Fruit fly (Drosophila melanogaster): ENCODE measurements around the gene Fum3.

Fum3 gene

DNA sequence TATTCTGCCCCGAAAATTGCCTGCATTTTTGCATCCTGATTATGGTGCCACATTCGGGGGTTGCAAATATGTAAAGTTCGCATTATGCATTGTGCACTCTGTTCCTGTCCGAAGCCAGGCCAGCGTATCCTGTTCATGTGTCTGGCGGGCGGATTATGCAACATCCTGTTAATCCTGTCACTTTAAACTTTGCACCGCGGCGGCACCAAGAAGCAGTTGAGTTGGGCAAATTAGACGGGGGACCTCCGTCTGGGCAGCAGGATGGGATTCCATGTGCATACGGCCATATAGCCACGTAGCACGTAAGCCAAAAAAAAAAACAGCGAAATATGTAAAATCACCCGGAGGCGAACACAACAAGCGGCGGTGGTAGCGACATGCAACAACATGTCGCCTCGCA lies 23.8 kb upstream of the Fum3 start:
- TF ChIP-seq h (optimal IDR thresholded peaks at IDR 0.05), result no peak
- no peak for TF ChIP-seq Myc (optimal IDR thresholded peaks at IDR 0.05)
- no peak for TF ChIP-seq insv (optimal IDR thresholded peaks at IDR 0.05)
- TF ChIP-seq psq (optimal IDR thresholded peaks at IDR 0.05), result no peak
- TF ChIP-seq Sin3A (optimal IDR thresholded peaks at IDR 0.05), result no peak

dm6 chr3L:11488264-11488663 lies 22.6 kb upstream of the Fum3 start:
- no peak for TF ChIP-seq Sin3A (optimal IDR thresholded peaks at IDR 0.05)
- TF ChIP-seq Myc (optimal IDR thresholded peaks at IDR 0.05), result no peak
- no peak for TF ChIP-seq psq (optimal IDR thresholded peaks at IDR 0.05)
- no peak for TF ChIP-seq insv (optimal IDR thresholded peaks at IDR 0.05)
- no peak for TF ChIP-seq h (optimal IDR thresholded peaks at IDR 0.05)
- TF ChIP-seq ttk (optimal IDR thresholded peaks at IDR 0.05), result no peak

DNA sequence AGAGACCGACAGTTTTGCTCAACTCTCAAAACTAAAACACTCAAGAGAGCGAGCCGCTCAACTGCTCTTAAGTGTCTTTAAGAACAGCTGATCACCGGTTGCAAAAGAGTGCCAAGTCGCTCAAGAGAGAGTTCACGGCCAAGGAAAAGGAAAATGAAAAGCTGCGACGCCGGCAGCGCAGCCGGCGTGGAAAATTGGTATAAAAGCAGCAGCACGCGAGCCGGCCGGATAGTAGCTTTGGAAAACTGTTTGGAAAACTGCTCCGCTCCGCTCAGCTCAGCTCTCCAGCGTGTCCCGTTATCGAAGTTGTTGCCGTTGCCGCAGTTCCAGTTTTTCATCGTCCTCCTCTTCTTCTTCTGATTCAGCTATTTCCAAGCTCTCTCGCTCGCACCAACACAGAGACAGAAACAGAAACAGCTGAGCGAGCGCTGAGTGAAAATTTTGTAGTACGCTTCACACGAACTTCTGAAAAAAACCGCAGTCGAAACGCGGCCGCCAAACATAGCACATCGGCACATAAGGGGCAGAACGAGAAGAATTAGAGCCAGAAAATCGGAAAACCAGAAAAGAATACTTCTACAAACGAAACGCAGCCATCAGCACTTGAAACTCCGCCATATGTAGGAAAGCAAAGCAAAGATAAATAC lies 21.8 kb upstream of the Fum3 start, which contains the start of gene chrb:
Gene chrb, plus strand, starts transcription at position 224 of the 647 bp plus-strand sequence.
- TF ChIP-seq insv (optimal IDR thresholded peaks at IDR 0.05) (no peak), ttk (optimal IDR thresholded peaks at IDR 0.05) (no peak), h (optimal IDR thresholded peaks at IDR 0.05) (no peak), Myc (optimal IDR thresholded peaks at IDR 0.05) (no peak), Sin3A (optimal IDR thresholded peaks at IDR 0.05) (no peak), psq (optimal IDR thresholded peaks at IDR 0.05) (no peak)

DNA sequence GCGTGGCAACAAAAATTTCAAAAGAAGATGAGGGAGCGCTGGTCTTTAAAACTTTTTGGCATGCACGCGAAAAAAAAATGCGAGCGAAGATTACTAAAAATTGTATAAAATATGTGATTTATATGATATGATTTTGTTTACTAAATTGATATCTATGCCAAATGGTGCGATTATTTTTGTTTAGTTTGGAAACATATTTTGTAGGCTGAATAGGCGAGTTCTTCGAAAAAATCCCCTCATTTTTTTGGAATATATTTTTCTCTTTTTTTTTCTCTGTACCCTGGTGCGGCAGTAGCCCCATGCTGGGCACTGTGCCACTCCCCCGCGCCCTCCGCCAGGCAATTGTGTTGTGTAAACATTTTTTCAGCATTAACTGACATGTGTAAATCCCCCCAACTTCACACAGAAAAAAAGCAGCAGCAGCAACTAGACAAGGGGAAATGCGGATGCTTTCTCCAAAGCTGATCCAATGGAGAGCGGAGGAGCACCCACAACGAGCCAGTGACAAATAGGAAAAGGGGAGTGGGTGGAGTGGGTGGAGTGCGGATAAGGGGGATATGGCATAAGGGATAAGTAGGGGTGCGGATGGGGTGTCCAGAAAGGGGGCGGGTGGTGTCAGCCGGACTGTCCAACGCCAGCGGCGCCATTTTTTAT lies 20.4 kb upstream of the Fum3 start:
- TF ChIP-seq Myc (optimal IDR thresholded peaks at IDR 0.05), result no peak

DNA sequence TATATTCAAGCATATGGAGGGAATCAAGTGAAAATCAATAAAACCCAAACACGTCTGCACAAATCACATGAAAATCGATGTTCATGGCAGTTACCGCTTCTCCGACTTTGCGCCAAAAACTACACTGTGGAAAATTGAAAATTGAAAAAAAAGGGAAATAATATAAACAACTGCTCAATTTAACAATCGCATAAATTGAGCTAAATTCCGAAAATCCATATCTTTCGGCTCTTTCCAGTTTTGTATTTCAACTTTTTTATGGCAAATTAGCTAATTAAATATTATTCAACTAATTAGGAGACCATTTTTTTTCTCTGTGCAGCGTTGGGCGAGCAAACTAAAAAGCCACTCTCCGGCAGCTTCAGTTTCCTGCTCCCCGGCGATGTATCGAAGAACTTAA lies 18.8 kb upstream of the Fum3 start:
- TF ChIP-seq Myc (optimal IDR thresholded peaks at IDR 0.05) (no peak), psq (optimal IDR thresholded peaks at IDR 0.05) (no peak)

DNA sequence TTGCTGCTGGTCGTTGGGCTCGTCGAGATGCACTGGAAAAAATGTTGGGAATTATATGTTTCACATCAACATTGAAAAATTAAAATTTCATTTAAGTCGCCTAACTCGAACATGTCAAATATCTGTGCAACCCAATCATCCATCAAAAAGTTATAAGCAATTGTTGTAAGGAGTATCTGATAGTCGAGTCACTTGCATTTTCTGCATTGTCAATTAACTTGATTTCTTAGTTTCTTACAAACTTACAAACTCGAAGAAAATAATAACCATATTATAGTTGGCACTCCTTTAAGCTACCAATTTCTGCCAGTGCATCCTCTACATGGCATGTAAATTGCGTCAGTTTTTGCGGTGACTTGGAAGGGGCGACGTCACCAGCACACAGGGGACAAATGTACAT lies 17.5 kb upstream of the Fum3 start:
- TF ChIP-seq h (optimal IDR thresholded peaks at IDR 0.05) (no peak), Sin3A (optimal IDR thresholded peaks at IDR 0.05) (no peak), insv (optimal IDR thresholded peaks at IDR 0.05) (no peak), ttk (optimal IDR thresholded peaks at IDR 0.05) (no peak), Myc (optimal IDR thresholded peaks at IDR 0.05) (no peak), psq (optimal IDR thresholded peaks at IDR 0.05) (no peak)

- TF ChIP-seq ttk (optimal IDR thresholded peaks at IDR 0.05) (no peak), psq (optimal IDR thresholded peaks at IDR 0.05) (no peak), Myc (optimal IDR thresholded peaks at IDR 0.05) (no peak), h (optimal IDR thresholded peaks at IDR 0.05) (no peak), Sin3A (optimal IDR thresholded peaks at IDR 0.05) (no peak), insv (optimal IDR thresholded peaks at IDR 0.05) (no peak)
Measured at dm6 chr3L:11480304-11480703, 14.6 kb upstream of the Fum3 start.

- TF ChIP-seq Myc (optimal IDR thresholded peaks at IDR 0.05) (no peak), Sin3A (optimal IDR thresholded peaks at IDR 0.05) (no peak), insv (optimal IDR thresholded peaks at IDR 0.05) (no peak), h (optimal IDR thresholded peaks at IDR 0.05) (no peak), psq (optimal IDR thresholded peaks at IDR 0.05) (no peak), ttk (optimal IDR thresholded peaks at IDR 0.05) (no peak)
Measured at dm6 chr3L:11474658-11475057, 9.0 kb upstream of the Fum3 start, which contains the start of gene Vha16-2. Vha16-2 (plus strand) TSS chr3L:11474958.

- TF ChIP-seq Myc (optimal IDR thresholded peaks at IDR 0.05), result no peak
- no peak for TF ChIP-seq ttk (optimal IDR thresholded peaks at IDR 0.05)
- TF ChIP-seq h (optimal IDR thresholded peaks at IDR 0.05), result no peak
- no peak for TF ChIP-seq Sin3A (optimal IDR thresholded peaks at IDR 0.05)
- TF ChIP-seq insv (optimal IDR thresholded peaks at IDR 0.05), result no peak
- no peak for TF ChIP-seq psq (optimal IDR thresholded peaks at IDR 0.05)
Measured at dm6 chr3L:11472991-11473390, 7.3 kb upstream of the Fum3 start, which contains the start of gene Vha16-3. Vha16-3 (plus strand) TSS chr3L:11473291.

DNA sequence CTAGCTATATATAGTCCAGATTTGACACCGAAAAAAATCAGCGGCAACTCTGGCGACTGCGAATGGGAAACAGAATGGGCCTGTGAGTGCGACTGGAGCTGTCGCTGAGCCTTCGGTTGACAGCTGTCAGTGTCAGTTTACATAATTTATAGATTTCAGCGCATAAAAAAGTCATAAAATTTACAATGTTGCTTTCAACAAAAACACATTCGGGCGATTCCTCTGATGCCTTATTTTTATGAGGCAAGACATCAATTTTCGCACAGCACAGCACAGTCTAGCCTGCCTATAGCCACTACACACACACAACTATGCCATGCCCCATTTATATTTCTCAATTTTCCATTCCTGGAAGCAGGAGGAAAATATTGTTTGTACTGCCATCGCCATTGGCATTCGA lies 6.7 kb upstream of the Fum3 start:
- TF ChIP-seq ttk (optimal IDR thresholded peaks at IDR 0.05) (no peak), Sin3A (optimal IDR thresholded peaks at IDR 0.05) (no peak), h (optimal IDR thresholded peaks at IDR 0.05) (no peak), psq (optimal IDR thresholded peaks at IDR 0.05) (no peak), Myc (optimal IDR thresholded peaks at IDR 0.05) (no peak), insv (optimal IDR thresholded peaks at IDR 0.05) (no peak)

- TF ChIP-seq Sin3A (optimal IDR thresholded peaks at IDR 0.05) (no peak), psq (optimal IDR thresholded peaks at IDR 0.05) (no peak), insv (optimal IDR thresholded peaks at IDR 0.05) (no peak), h (optimal IDR thresholded peaks at IDR 0.05) (no peak), Myc (optimal IDR thresholded peaks at IDR 0.05) (no peak), ttk (optimal IDR thresholded peaks at IDR 0.05) (no peak)
Measured at dm6 chr3L:11466985-11467384, 1.3 kb upstream of the Fum3 start.

DNA sequence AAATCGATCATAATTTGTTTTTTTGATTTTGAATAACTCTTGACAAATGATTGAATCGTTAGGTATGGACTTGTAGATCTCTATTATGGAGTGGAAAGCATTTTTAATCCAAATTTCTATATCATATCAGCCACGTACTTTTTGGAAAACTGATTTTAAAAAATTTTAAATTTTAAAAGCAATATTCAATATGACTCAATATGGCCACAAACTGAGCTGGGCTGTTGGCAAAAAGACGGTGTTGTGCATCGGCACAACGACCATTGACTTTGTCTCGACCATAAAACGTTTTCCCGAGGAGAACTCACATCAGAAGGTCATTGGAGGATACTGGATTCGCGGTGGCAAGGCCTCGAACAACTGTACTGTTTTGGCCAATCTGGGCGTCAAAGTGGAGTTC lies 7.3 kb downstream of the Fum3 start, which contains the start of the genes CG12289 and CG7551:
Gene CG12289, minus strand, starts transcription at position 101 of the 400 bp plus-strand sequence.
Gene CG7551, plus strand, starts transcription at position 121 of the 400 bp plus-strand sequence.
- no peak for TF ChIP-seq ttk (optimal IDR thresholded peaks at IDR 0.05)
- no peak for TF ChIP-seq psq (optimal IDR thresholded peaks at IDR 0.05)
- TF ChIP-seq h (optimal IDR thresholded peaks at IDR 0.05), result no peak
- no peak for TF ChIP-seq Sin3A (optimal IDR thresholded peaks at IDR 0.05)
- no peak for TF ChIP-seq insv (optimal IDR thresholded peaks at IDR 0.05)
- no peak for TF ChIP-seq Myc (optimal IDR thresholded peaks at IDR 0.05)

DNA sequence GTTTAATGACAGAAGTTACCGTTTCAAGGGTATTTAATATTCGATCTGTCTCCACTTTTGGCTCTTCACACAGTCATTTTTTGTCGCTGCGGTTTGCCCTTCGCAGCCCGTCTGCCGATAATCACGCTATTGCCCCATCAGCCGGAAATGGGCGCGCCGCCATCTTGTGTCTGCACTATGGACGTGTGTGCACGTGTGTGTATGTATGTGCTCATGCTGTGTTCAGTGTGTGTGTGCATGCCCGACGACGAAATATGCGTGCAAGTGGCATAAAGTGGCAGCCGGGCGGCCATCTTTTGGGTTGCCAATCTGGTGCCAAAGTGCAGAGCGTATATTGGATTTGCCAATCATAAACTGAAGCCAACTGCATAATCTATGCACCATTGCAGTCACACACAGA lies 11.2 kb downstream of the Fum3 start:
- TF ChIP-seq Sin3A (optimal IDR thresholded peaks at IDR 0.05), result no peak
- no peak for TF ChIP-seq ttk (optimal IDR thresholded peaks at IDR 0.05)
- TF ChIP-seq psq (optimal IDR thresholded peaks at IDR 0.05), result no peak
- no peak for TF ChIP-seq Myc (optimal IDR thresholded peaks at IDR 0.05)
- TF ChIP-seq h (optimal IDR thresholded peaks at IDR 0.05), result no peak
- no peak for TF ChIP-seq insv (optimal IDR thresholded peaks at IDR 0.05)
